Worm (Caenorhabditis elegans) whole organism, mixed stage, embryonic: Measurements from ENCODE around the gene T01B11.1.

Experiments used
- M03D4.4 ChIP-seq: sonication (generic microtip); optimal IDR thresholded peaks from 2 replicates; lab custom pipeline; 2017; ENCODE audit warnings: mild to moderate bottlenecking, missing genetic modification characterization, missing compliant biosample characterization
- bed-3 ChIP-seq: fragments of 200-800 bp; sonication (Bioruptor generic); optimal IDR thresholded peaks from 3 replicates; lab custom pipeline; 2018; ENCODE audit warnings: mild to moderate bottlenecking, missing genetic modification characterization, moderate library complexity, missing compliant biosample characterization
- blmp-1 ChIP-seq: fragments of 150-350 bp; optimal IDR thresholded peaks from 2 replicates; lab custom pipeline; 2014; ENCODE audit warnings: missing biosample characterization, missing genetic modification characterization
- ceh-39 ChIP-seq: fragments of 150-350 bp; optimal IDR thresholded peaks from 2 replicates; lab custom pipeline; 2014; ENCODE audit warnings: missing biosample characterization, missing genetic modification characterization
- ceh-43 ChIP-seq: fragments of 200-800 bp; sonication (Bioruptor generic); optimal IDR thresholded peaks from 2 replicates; lab custom pipeline; 2018; ENCODE audit warnings: mild to moderate bottlenecking, missing genetic modification characterization, moderate library complexity, missing compliant biosample characterization
- ceh-83 ChIP-seq: fragments of 200-800 bp; sonication (Bioruptor generic); optimal IDR thresholded peaks from 2 replicates; lab custom pipeline; 2018; ENCODE audit warnings: mild to moderate bottlenecking, missing genetic modification characterization, missing compliant biosample characterization
- ces-1 ChIP-seq: fragments of 150-350 bp; optimal IDR thresholded peaks from 2 replicates; lab custom pipeline; 2014; ENCODE audit warnings: missing biosample characterization, missing genetic modification reagents, missing genetic modification characterization
- cnd-1 ChIP-seq: fragments of 200-800 bp; sonication (Bioruptor generic); optimal IDR thresholded peaks from 2 replicates; lab custom pipeline; 2018; ENCODE audit warnings: mild to moderate bottlenecking, missing genetic modification characterization, missing compliant biosample characterization
- drap-1 ChIP-seq: fragments of 200-800 bp; sonication (Bioruptor generic); optimal IDR thresholded peaks from 3 replicates; lab custom pipeline; 2018; ENCODE audit warnings: mild to moderate bottlenecking, missing genetic modification characterization, missing compliant biosample characterization
- elt-1 ChIP-seq: sonication (generic microtip); optimal IDR thresholded peaks from 2 replicates; lab custom pipeline; 2017; ENCODE audit warnings: missing genetic modification characterization, mild to moderate bottlenecking, missing compliant biosample characterization, antibody characterized with exemption, moderate library complexity, borderline replicate concordance; ENCODE audit not compliant: insufficient read depth
- elt-3 ChIP-seq: fragments of 150-350 bp; optimal IDR thresholded peaks from 2 replicates; lab custom pipeline; 2014; ENCODE audit warnings: missing biosample characterization, missing genetic modification characterization
- flh-1 ChIP-seq: fragments of 200-800 bp; sonication (Bioruptor generic); optimal IDR thresholded peaks from 2 replicates; lab custom pipeline; 2018; ENCODE audit warnings: mild to moderate bottlenecking, missing genetic modification characterization, moderate library complexity, missing compliant biosample characterization
- ham-2 ChIP-seq: fragments of 200-800 bp; sonication (Bioruptor generic); optimal IDR thresholded peaks from 2 replicates; lab custom pipeline; 2018; ENCODE audit warnings: mild to moderate bottlenecking, missing genetic modification characterization, missing compliant biosample characterization
- hlh-1 ChIP-seq: fragments of 150-350 bp; optimal IDR thresholded peaks from 2 replicates; lab custom pipeline; 2014; ENCODE audit warnings: missing biosample characterization, missing genetic modification reagents, missing genetic modification characterization
- lin-13 ChIP-seq: fragments of 150-350 bp; optimal IDR thresholded peaks from 2 replicates; lab custom pipeline; 2014; ENCODE audit warnings: missing biosample characterization, missing genetic modification characterization
- lin-32 ChIP-seq: fragments of 200-800 bp; sonication (Bioruptor generic); optimal IDR thresholded peaks from 2 replicates; lab custom pipeline; 2018; ENCODE audit warnings: mild to moderate bottlenecking, missing genetic modification characterization, missing compliant biosample characterization
- lsy-2 ChIP-seq: fragments of 150-350 bp; optimal IDR thresholded peaks from 2 replicates; lab custom pipeline; 2014; ENCODE audit warnings: missing biosample characterization, missing genetic modification characterization
- mab-5 ChIP-seq: fragments of 150-350 bp; optimal IDR thresholded peaks from 2 replicates; lab custom pipeline; 2014; ENCODE audit warnings: missing biosample characterization, missing genetic modification characterization
- mep-1 ChIP-seq: fragments of 150-350 bp; optimal IDR thresholded peaks from 2 replicates; lab custom pipeline; 2017; ENCODE audit warnings: missing biosample characterization, missing genetic modification reagents, missing genetic modification characterization, inconsistent platforms
- mls-2 ChIP-seq: sonication (generic microtip); optimal IDR thresholded peaks from 2 replicates; lab custom pipeline; 2016; ENCODE audit warnings: mild to moderate bottlenecking, missing genetic modification characterization, moderate library complexity, missing compliant biosample characterization
- nhr-12 ChIP-seq: fragments of 150-350 bp; optimal IDR thresholded peaks from 2 replicates; lab custom pipeline; 2014; ENCODE audit warnings: missing biosample characterization, missing genetic modification characterization
- nhr-2 ChIP-seq: fragments of 150-350 bp; optimal IDR thresholded peaks from 2 replicates; lab custom pipeline; 2014; ENCODE audit warnings: missing biosample characterization, missing genetic modification characterization
- nhr-237 ChIP-seq: fragments of 150-350 bp; optimal IDR thresholded peaks from 2 replicates; lab custom pipeline; 2014; ENCODE audit warnings: missing biosample characterization, missing genetic modification characterization
- nhr-28 ChIP-seq: fragments of 150-350 bp; optimal IDR thresholded peaks from 2 replicates; lab custom pipeline; 2014; ENCODE audit warnings: missing biosample characterization, missing genetic modification characterization
- nhr-76 ChIP-seq: sonication (generic microtip); optimal IDR thresholded peaks from 2 replicates; lab custom pipeline; 2017; ENCODE audit warnings: missing biosample characterization, missing genetic modification characterization
- pha-4 ChIP-seq: fragments of 150-350 bp; optimal IDR thresholded peaks from 2 replicates; lab custom pipeline; 2018; ENCODE audit warnings: missing biosample characterization, missing genetic modification reagents, missing genetic modification characterization
- sem-2 ChIP-seq: fragments of 200-800 bp; sonication (Bioruptor generic); optimal IDR thresholded peaks from 2 replicates; lab custom pipeline; 2018; ENCODE audit warnings: mild to moderate bottlenecking, missing genetic modification characterization, missing compliant biosample characterization
- snpc-4 ChIP-seq: fragments of 150-350 bp; optimal IDR thresholded peaks from 2 replicates; lab custom pipeline; 2014; ENCODE audit warnings: missing biosample characterization, missing genetic modification characterization
- sptf-1 ChIP-seq: sonication (generic microtip); optimal IDR thresholded peaks from 2 replicates; lab custom pipeline; 2017; ENCODE audit warnings: mild to moderate bottlenecking, missing genetic modification characterization, moderate library complexity, missing compliant biosample characterization
- tbx-8 ChIP-seq: fragments of 200-800 bp; sonication (Bioruptor generic); optimal IDR thresholded peaks from 2 replicates; lab custom pipeline; 2018; ENCODE audit warnings: mild to moderate bottlenecking, missing genetic modification characterization, moderate library complexity, missing compliant biosample characterization
- unc-120 ChIP-seq: sonication (generic microtip); optimal IDR thresholded peaks from 2 replicates; lab custom pipeline; 2017; ENCODE audit warnings: missing genetic modification characterization, missing compliant biosample characterization; ENCODE audit not compliant: poor library complexity, severe bottlenecking
- unc-39 ChIP-seq: fragments of 150-350 bp; optimal IDR thresholded peaks from 2 replicates; lab custom pipeline; 2014; ENCODE audit warnings: missing biosample characterization, missing genetic modification characterization
- unc-62 ChIP-seq: fragments of 150-350 bp; optimal IDR thresholded peaks from 2 replicates; lab custom pipeline; 2014; ENCODE audit warnings: missing biosample characterization, missing genetic modification reagents, missing genetic modification characterization
- zip-8 ChIP-seq: fragments of 150-350 bp; optimal IDR thresholded peaks from 2 replicates; lab custom pipeline; 2014; ENCODE audit warnings: missing biosample characterization, missing genetic modification characterization
- ztf-11 ChIP-seq: fragments of 150-350 bp; optimal IDR thresholded peaks from 2 replicates; lab custom pipeline; 2014; ENCODE audit warnings: missing biosample characterization, missing genetic modification characterization

T01B11.1 gene

DNA sequence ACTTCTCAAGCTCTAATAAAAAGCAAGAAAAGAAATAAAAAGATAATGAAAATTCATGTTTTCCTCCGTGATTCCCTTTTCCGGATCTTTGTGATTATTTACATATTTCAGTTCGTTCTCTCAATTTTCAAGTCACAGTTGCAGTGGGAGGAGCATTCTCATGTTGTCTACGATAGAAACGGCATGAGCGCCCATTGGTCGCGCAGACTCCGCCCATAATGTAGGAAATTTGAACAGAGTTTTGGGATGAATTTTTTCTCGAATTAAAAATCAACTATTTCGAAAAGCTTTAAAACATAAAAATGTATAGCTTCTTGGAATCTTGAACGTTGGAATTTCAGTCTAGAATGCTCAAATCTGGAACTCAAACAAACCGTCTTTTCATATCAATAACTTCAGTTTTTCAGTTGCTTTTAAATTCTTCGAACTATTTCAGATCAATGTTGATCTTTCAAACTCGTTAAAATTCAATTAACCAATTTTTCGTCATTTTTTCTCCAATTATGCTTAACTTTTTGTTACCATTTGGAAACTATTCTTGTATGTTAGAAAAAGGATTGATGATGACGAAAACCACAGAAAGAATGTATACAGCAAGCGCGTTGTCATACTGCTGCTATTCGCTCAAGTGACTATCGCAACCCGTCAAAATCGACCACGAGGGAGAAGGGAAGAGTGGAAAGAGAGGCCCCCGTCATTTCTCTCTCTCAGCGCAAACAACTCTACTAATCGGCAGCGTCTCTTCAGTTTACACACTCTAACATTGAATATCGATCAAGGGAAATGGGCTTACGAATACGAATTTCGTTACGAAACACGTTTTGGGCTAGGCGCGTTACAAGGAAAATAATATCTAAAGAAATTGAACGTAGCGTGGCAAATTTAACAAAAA, 15.2 kb upstream of the T01B11.1 start:
- TF ChIP-seq flh-1 (GFP tag; lab: Kevin White, UChicago) (no peak), mls-2 (tag; lab: Kevin White, UChicago) (no peak), hlh-1 (tag; lab: Kevin White, UChicago) (peak; percentile 52), lin-13 (tag; lab: Kevin White, UChicago) (peak; percentile 54), sem-2 (no peak), mep-1 (tag; lab: Kevin White, UChicago) (peak; percentile 20), bed-3 (GFP tag; lab: Kevin White, UChicago) (no peak), sptf-1 (no peak), unc-62 (GFP tag; lab: Kevin White, UChicago) (peak; percentile 55), drap-1 (GFP tag; lab: Kevin White, UChicago) (no peak), ham-2 (GFP tag; lab: Kevin White, UChicago) (peak; percentile 74), ceh-39 (tag; lab: Kevin White, UChicago) (no peak), nhr-12 (peak; percentile 10), blmp-1 (tag; lab: Kevin White, UChicago) (no peak), ceh-43 (no peak), M03D4.4 (tag; lab: Kevin White, UChicago) (no peak), nhr-2 (tag; lab: Kevin White, UChicago) (peak; percentile 31), lsy-2 (tag; lab: Kevin White, UChicago) (peak; percentile 83), nhr-237 (tag; lab: Kevin White, UChicago) (peak; percentile 36), pha-4 (tag; lab: Kevin White, UChicago) (peak; percentile 68), cnd-1 (tag; lab: Kevin White, UChicago) (peak; percentile 16), ces-1 (GFP tag; lab: Kevin White, UChicago) (peak; percentile 90)

DNA sequence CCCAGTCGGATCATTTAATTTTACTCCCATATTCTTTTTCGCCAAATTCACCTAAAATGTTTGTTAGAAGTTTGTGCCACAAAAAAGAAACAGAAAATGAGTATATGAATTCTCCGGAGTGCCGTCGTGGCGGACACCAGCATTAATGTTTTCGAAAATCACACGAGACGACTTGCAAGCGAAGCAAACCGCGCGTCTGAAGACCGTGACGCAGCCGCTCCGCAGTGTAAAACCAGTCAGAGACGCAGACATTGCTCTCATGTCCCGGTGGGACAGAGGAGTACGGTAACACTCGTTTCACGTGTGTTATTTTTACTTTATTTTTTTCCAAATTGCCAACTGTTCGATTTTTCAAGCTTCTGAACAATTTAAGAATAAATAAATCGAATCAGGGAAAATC, 14.3 kb upstream of the T01B11.1 start, which contains the start of the genes T26A8.4 and pdtf-1:
Gene T26A8.4 (minus strand): TSS at position 185 of the 400 bp plus-strand sequence.
Gene pdtf-1 (plus strand): TSS at position 330 of the 400 bp plus-strand sequence.
- TF ChIP-seq sem-2 (peak; percentile 16), pha-4 (tag; lab: Kevin White, UChicago) (peak; percentile 98), ceh-43 (peak; percentile 51), elt-3 (peak; percentile 46), mls-2 (tag; lab: Kevin White, UChicago) (peak; percentile 49), ceh-83 (GFP tag; lab: Kevin White, UChicago) (peak; percentile 80), nhr-28 (tag; lab: Kevin White, UChicago) (no peak), unc-62 (GFP tag; lab: Kevin White, UChicago) (peak; percentile 89), M03D4.4 (tag; lab: Kevin White, UChicago) (peak; percentile 35), ztf-11 (tag; lab: Kevin White, UChicago) (peak; percentile 81), nhr-12 (peak; percentile 66), lsy-2 (tag; lab: Kevin White, UChicago) (peak; percentile 99), nhr-2 (tag; lab: Kevin White, UChicago) (peak; percentile 64), elt-1 (no peak), ces-1 (GFP tag; lab: Kevin White, UChicago) (peak; percentile 83), unc-39 (no peak), flh-1 (GFP tag; lab: Kevin White, UChicago) (no peak), ceh-39 (tag; lab: Kevin White, UChicago) (peak; percentile 100), tbx-8 (GFP tag; lab: Kevin White, UChicago) (no peak), drap-1 (GFP tag; lab: Kevin White, UChicago) (peak; percentile 64), bed-3 (GFP tag; lab: Kevin White, UChicago) (no peak), snpc-4 (tag; lab: Kevin White, UChicago) (no peak), nhr-237 (tag; lab: Kevin White, UChicago) (peak; percentile 95), ham-2 (GFP tag; lab: Kevin White, UChicago) (peak; percentile 76), mab-5 (tag; lab: Kevin White, UChicago) (peak; percentile 38), hlh-1 (tag; lab: Kevin White, UChicago) (peak; percentile 97), mep-1 (tag; lab: Kevin White, UChicago) (peak; percentile 99), blmp-1 (tag; lab: Kevin White, UChicago) (peak; percentile 23), unc-120 (tag; lab: Kevin White, UChicago) (peak; percentile 51), lin-32 (GFP tag; lab: Kevin White, UChicago) (no peak), nhr-76 (no peak), zip-8 (peak; percentile 25), cnd-1 (tag; lab: Kevin White, UChicago) (peak; percentile 63), lin-13 (tag; lab: Kevin White, UChicago) (peak; percentile 91), sptf-1 (peak; percentile 80)
